Fruit fly (Drosophila melanogaster) whole organism, embryonic: Measurements from ENCODE around the gene CG14277.

Source experiments
- B-H2 ChIP-seq: fragments of 200-800 bp; sonication (Bioruptor generic); optimal IDR thresholded peaks from 2 replicates; lab custom pipeline; 2018; ENCODE audit warnings: missing biosample characterization, mild to moderate bottlenecking, missing genetic modification characterization
- Bdp1 ChIP-seq: fragments of 200-800 bp; sonication (Bioruptor generic); optimal IDR thresholded peaks from 3 replicates; lab custom pipeline; 2016; ENCODE audit warnings: missing biosample characterization, missing genetic modification characterization
- CG10321 ChIP-seq: fragments of 200-800 bp; sonication (Bioruptor generic); IDR thresholded peaks from 2 replicates; pipeline ENCODE4 v1.3.6; 2022; ENCODE audit warnings: missing biosample characterization, missing genetic modification characterization
- CG11560 ChIP-seq: fragments of 200-800 bp; sonication (Bioruptor generic); IDR thresholded peaks from 3 replicates; pipeline ENCODE4 v1.3.6; 2022; ENCODE audit warnings: missing biosample characterization, missing genetic modification characterization
- CG12769 ChIP-seq: fragments of 200-800 bp; sonication (Bioruptor generic); optimal IDR thresholded peaks from 2 replicates; lab custom pipeline; 2019; ENCODE audit warnings: missing biosample characterization, mild to moderate bottlenecking, missing genetic modification characterization, moderate library complexity
- CG13123 ChIP-seq: fragments of 200-800 bp; sonication (Bioruptor generic); optimal IDR thresholded peaks from 2 replicates; lab custom pipeline; 2016; ENCODE audit warnings: missing biosample characterization, missing genetic modification characterization
- CG13624 ChIP-seq: fragments of 200-800 bp; sonication (Bioruptor generic); optimal IDR thresholded peaks from 2 replicates; lab custom pipeline; 2016; ENCODE audit warnings: missing biosample characterization, missing genetic modification characterization
- CG13894 ChIP-seq: fragments of 200-800 bp; sonication (Bioruptor generic); optimal IDR thresholded peaks from 3 replicates; lab custom pipeline; 2018; ENCODE audit warnings: missing biosample characterization, mild to moderate bottlenecking, missing genetic modification characterization, moderate library complexity
- CG14860 ChIP-seq: fragments of 200-800 bp; sonication (Bioruptor generic); IDR thresholded peaks from 3 replicates; pipeline ENCODE4 v1.3.6; 2022; ENCODE audit warnings: missing biosample characterization, missing genetic modification characterization; ENCODE audit not compliant: partially characterized antibody
- CG17186 ChIP-seq: fragments of 200-800 bp; sonication (Bioruptor generic); optimal IDR thresholded peaks from 3 replicates; lab custom pipeline; 2017; ENCODE audit warnings: missing biosample characterization, missing genetic modification reagents, missing genetic modification characterization
- CG18262 ChIP-seq: fragments of 200-800 bp; optimal IDR thresholded peaks from 3 replicates; lab custom pipeline; 2019; ENCODE audit warnings: missing biosample characterization, mild to moderate bottlenecking, missing genetic modification characterization, moderate library complexity
- CG18764 ChIP-seq: fragments of 200-800 bp; sonication (Bioruptor generic); optimal IDR thresholded peaks from 3 replicates; lab custom pipeline; 2016; ENCODE audit warnings: missing biosample characterization, missing genetic modification characterization
- CG4404 ChIP-seq: fragments of 200-800 bp; sonication (Bioruptor generic); IDR thresholded peaks from 2 replicates; pipeline ENCODE4 v1.3.6; 2022; ENCODE audit warnings: missing biosample characterization, missing genetic modification characterization
- CG5953 ChIP-seq: fragments of 200-800 bp; sonication (Bioruptor generic); IDR thresholded peaks from 2 replicates; pipeline ENCODE4 v1.3.6; 2022; ENCODE audit warnings: missing biosample characterization, missing genetic modification characterization
- CG6813 ChIP-seq: fragments of 200-800 bp; sonication (Bioruptor generic); optimal IDR thresholded peaks from 2 replicates; lab custom pipeline; 2017; ENCODE audit warnings: missing biosample characterization, missing genetic modification characterization, mild to moderate bottlenecking, moderate library complexity, missing genetic modification reagents
- CG7839 ChIP-seq: fragments of 200-800 bp; sonication (Bioruptor generic); optimal IDR thresholded peaks from 3 replicates; lab custom pipeline; 2018; ENCODE audit warnings: missing biosample characterization, mild to moderate bottlenecking, missing genetic modification characterization, moderate library complexity
- CG7963 ChIP-seq: fragments of 200-800 bp; sonication (Bioruptor generic); IDR thresholded peaks from 3 replicates; pipeline ENCODE4 v1.3.6; 2022; ENCODE audit warnings: missing biosample characterization, missing genetic modification characterization; ENCODE audit not compliant: partially characterized antibody
- CG8290 ChIP-seq, 3 experiments: fragments of 200-800 bp; sonication (Bioruptor generic); optimal IDR thresholded peaks; 2 replicates each; lab custom pipeline; 2016 to 2019; ENCODE audit warnings: missing biosample characterization in 3 of 3, missing genetic modification characterization in 3 of 3, mild to moderate bottlenecking in 2 of 3, moderate library complexity in 1 of 3
- CG8478 ChIP-seq: fragments of >200 bp; optimal IDR thresholded peaks from 2 replicates; lab custom pipeline; 2018
- CG8944 ChIP-seq: fragments of 200-800 bp; sonication (Bioruptor generic); optimal IDR thresholded peaks from 3 replicates; lab custom pipeline; 2016; ENCODE audit warnings: missing biosample characterization, missing genetic modification characterization
- CG9727 ChIP-seq: fragments of 200-800 bp; sonication (Bioruptor generic); optimal IDR thresholded peaks from 3 replicates; lab custom pipeline; 2017; ENCODE audit warnings: missing biosample characterization, mild to moderate bottlenecking, missing genetic modification characterization
- CG9817 ChIP-seq: fragments of 200-800 bp; sonication (Bioruptor generic); optimal IDR thresholded peaks from 2 replicates; lab custom pipeline; 2018; ENCODE audit warnings: missing biosample characterization, mild to moderate bottlenecking, missing genetic modification characterization, moderate library complexity
- Camta ChIP-seq: fragments of 200-800 bp; sonication (Bioruptor generic); optimal IDR thresholded peaks from 2 replicates; lab custom pipeline; 2016; ENCODE audit warnings: missing biosample characterization, missing genetic modification characterization
- Dp ChIP-seq: fragments of 200-800 bp; sonication (Bioruptor generic); optimal IDR thresholded peaks from 2 replicates; lab custom pipeline; 2018; ENCODE audit warnings: missing biosample characterization, mild to moderate bottlenecking, missing genetic modification characterization, moderate library complexity
- Dref ChIP-seq: fragments of 200-800 bp; sonication (Bioruptor generic); IDR thresholded peaks from 2 replicates; pipeline ENCODE4 v1.3.6; 2022; ENCODE audit warnings: missing biosample characterization, missing genetic modification characterization
- E2f1 ChIP-seq: fragments of 200-800 bp; sonication (Bioruptor generic); IDR thresholded peaks from 2 replicates; pipeline ENCODE4 v1.3.6; 2022; ENCODE audit warnings: missing biosample characterization, missing genetic modification characterization
- Elba2 ChIP-seq: fragments of 200-800 bp; sonication (Bioruptor generic); optimal IDR thresholded peaks from 3 replicates; lab custom pipeline; 2016; ENCODE audit warnings: missing biosample characterization, missing genetic modification characterization
- Hmr ChIP-seq: fragments of 200-800 bp; sonication (Bioruptor generic); optimal IDR thresholded peaks from 3 replicates; lab custom pipeline; 2017; ENCODE audit warnings: mild to moderate bottlenecking, missing biosample characterization, missing genetic modification reagents, missing genetic modification characterization
- Med ChIP-seq: fragments of 200-800 bp; sonication (Bioruptor generic); peaks from one replicate; lab custom pipeline; 2016; ENCODE audit warnings: missing biosample characterization, missing genetic modification characterization, mild to moderate bottlenecking, inconsistent platforms, moderate library complexity
- Nf-YB ChIP-seq: fragments of 200-800 bp; sonication (Bioruptor generic); optimal IDR thresholded peaks from 3 replicates; lab custom pipeline; 2019; ENCODE audit warnings: missing biosample characterization, mild to moderate bottlenecking, missing genetic modification characterization, moderate library complexity
- Oaz ChIP-seq: fragments of 200-800 bp; sonication (Bioruptor generic); IDR thresholded peaks from 2 replicates; pipeline ENCODE4 v1.3.6; 2022; ENCODE audit warnings: missing biosample characterization, missing genetic modification characterization
- Pdp1 ChIP-seq, 2 experiments: fragments of 200-800 bp; sonication (Bioruptor generic); optimal IDR thresholded peaks; 3 replicates each; lab custom pipeline; 2016; ENCODE audit warnings: missing biosample characterization in 2 of 2, missing genetic modification characterization in 2 of 2, mild to moderate bottlenecking in 1 of 2, moderate library complexity in 1 of 2
- Rx ChIP-seq: fragments of 200-800 bp; sonication (Bioruptor generic); IDR thresholded peaks from 2 replicates; pipeline ENCODE4 v1.3.6; 2022; ENCODE audit warnings: missing biosample characterization, missing genetic modification characterization
- Sry-β ChIP-seq: fragments of 200-800 bp; sonication (Bioruptor generic); optimal IDR thresholded peaks from 2 replicates; lab custom pipeline; 2018; ENCODE audit warnings: missing biosample characterization, mild to moderate bottlenecking, missing genetic modification characterization, moderate library complexity
- cg ChIP-seq: fragments of 200-800 bp; sonication (Bioruptor generic); optimal IDR thresholded peaks from 3 replicates; lab custom pipeline; 2019; ENCODE audit warnings: missing biosample characterization, mild to moderate bottlenecking, missing genetic modification characterization, moderate library complexity
- chinmo ChIP-seq: fragments of 200-800 bp; sonication (Bioruptor generic); IDR thresholded peaks from 4 replicates; pipeline ENCODE4 v1.3.6; 2022; ENCODE audit warnings: missing biosample characterization, missing genetic modification characterization; ENCODE audit not compliant: partially characterized antibody
- chm ChIP-seq: fragments of 200-800 bp; sonication (Bioruptor generic); IDR thresholded peaks from 2 replicates; pipeline ENCODE4 v1.3.6; 2022; ENCODE audit warnings: missing biosample characterization, missing genetic modification characterization
- ci ChIP-seq: fragments of 200-800 bp; sonication (Bioruptor generic); IDR thresholded peaks from 3 replicates; pipeline ENCODE4 v1.3.6; 2022; ENCODE audit warnings: missing biosample characterization, missing genetic modification characterization
- crol ChIP-seq: fragments of 200-800 bp; sonication (Bioruptor generic); IDR thresholded peaks from 2 replicates; pipeline ENCODE4 v1.3.6; 2022; ENCODE audit warnings: missing biosample characterization, missing genetic modification characterization
- gro ChIP-seq: fragments of 200-800 bp; sonication (Bioruptor generic); optimal IDR thresholded peaks from 2 replicates; lab custom pipeline; 2016; ENCODE audit warnings: missing biosample characterization, missing genetic modification characterization
- nom ChIP-seq: fragments of 200-800 bp; sonication (Bioruptor generic); optimal IDR thresholded peaks from 2 replicates; lab custom pipeline; 2017; ENCODE audit warnings: missing biosample characterization, missing genetic modification characterization, mild to moderate bottlenecking, moderate library complexity, missing genetic modification reagents
- repo ChIP-seq: fragments of 200-800 bp; sonication (Bioruptor generic); optimal IDR thresholded peaks from 2 replicates; lab custom pipeline; 2016; ENCODE audit warnings: missing biosample characterization, missing genetic modification characterization
- sd ChIP-seq: fragments of 200-800 bp; sonication (Bioruptor generic); optimal IDR thresholded peaks from 3 replicates; lab custom pipeline; 2018; ENCODE audit warnings: missing biosample characterization, mild to moderate bottlenecking, missing genetic modification characterization, moderate library complexity
- sens ChIP-seq: fragments of 200-800 bp; sonication (Bioruptor generic); peaks from one replicate; lab custom pipeline; 2016; ENCODE audit warnings: missing biosample characterization, missing genetic modification characterization
- slbo ChIP-seq: fragments of 200-800 bp; sonication (Bioruptor generic); IDR thresholded peaks from 2 replicates; pipeline ENCODE4 v1.3.6; 2022; ENCODE audit warnings: missing biosample characterization, missing genetic modification characterization
- so ChIP-seq: fragments of 200-800 bp; sonication (Bioruptor generic); IDR thresholded peaks from 3 replicates; pipeline ENCODE4 v1.3.6; 2022; ENCODE audit warnings: missing biosample characterization, missing genetic modification characterization
- zen ChIP-seq: fragments of 200-800 bp; sonication (Bioruptor generic); optimal IDR thresholded peaks from 3 replicates; lab custom pipeline; 2018; ENCODE audit warnings: missing biosample characterization, mild to moderate bottlenecking, missing genetic modification characterization, moderate library complexity

The CG14277 gene

DNA sequence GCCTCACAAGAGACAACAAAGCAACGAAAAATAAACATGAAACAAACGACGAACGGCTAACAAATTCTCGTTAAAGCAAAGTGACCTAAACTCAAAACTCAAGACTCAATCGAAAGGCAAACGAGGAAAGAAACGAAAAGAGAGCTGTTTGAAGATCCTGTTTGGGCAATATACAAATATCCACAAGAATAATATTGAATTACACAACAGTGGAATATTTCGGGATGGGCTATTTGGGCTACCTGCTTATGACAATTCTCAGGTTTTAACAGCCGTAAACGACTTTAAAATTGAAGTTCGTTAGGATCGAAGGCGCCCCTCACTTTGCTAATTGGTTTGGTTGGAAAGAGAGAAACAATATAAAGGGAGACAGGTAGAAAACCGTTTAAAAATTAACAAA is 34.0 kb downstream of the CG14277 start (continued):
- TF ChIP-seq CG8290 (GFP tag; optimal IDR thresholded peaks at IDR 0.05; lab: Kevin White, UChicago) = no peak
- peak in 1 of 2 experiments; percentile 21 for TF ChIP-seq CG8290 (tag; optimal IDR thresholded peaks at IDR 0.05; lab: Kevin White, UChicago)

DNA sequence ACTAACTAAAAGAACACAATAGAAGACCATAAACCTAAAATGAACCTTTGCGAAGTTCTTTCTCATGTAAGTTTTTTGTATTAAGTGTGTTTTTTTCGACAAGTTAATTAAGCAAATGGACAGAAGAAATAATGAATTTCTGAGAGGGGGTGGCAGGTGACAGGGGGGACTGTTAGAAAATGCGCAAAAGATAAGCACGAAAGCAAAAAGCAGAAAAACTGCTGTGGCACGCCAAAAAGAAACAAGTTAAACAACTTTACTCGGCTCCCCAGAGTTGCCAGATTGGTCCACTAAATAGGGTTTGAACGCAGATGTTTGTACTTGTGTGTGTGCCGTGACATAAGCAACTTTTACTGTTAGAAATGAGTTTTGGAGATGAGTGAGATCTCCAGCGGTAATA is 34.6 kb downstream of the CG14277 start:
- TF ChIP-seq CG9727 (GFP tag; lab: Kevin White, UChicago) (no peak), Rx (GFP tag; lab: Robert Waterston, UW) (no peak), CG7963 (GFP tag; lab: Robert Waterston, UW) (no peak), so (GFP tag; lab: Robert Waterston, UW) (no peak; the same call in 2 of the 3 replicates), Pdp1 (GFP tag; optimal IDR thresholded peaks at IDR 0.05; lab: Kevin White, UChicago) (peak in 1 of 2 experiments; percentile 66), Hmr (GFP tag; lab: Kevin White, UChicago) (no peak), CG18262 (no peak), Med (GFP tag; lab: Kevin White, UChicago) (no peak), slbo (GFP tag; lab: Robert Waterston, UW) (no peak), CG8944 (GFP tag; lab: Kevin White, UChicago) (no peak), CG12769 (tag; lab: Kevin White, UChicago) (peak; percentile 11), B-H2 (GFP tag; lab: Kevin White, UChicago) (peak; percentile 33), CG8478 (lab: Kevin White, UChicago) (no peak), ci (GFP tag; lab: Robert Waterston, UW) (no peak), CG7839 (tag; lab: Kevin White, UChicago) (no peak), crol (GFP tag; lab: Robert Waterston, UW) (peak; percentile 61), nom (GFP tag; lab: Kevin White, UChicago) (no peak), Dref (no peak), Nf-YB (no peak), Bdp1 (GFP tag; lab: Kevin White, UChicago) (no peak), gro (GFP tag; lab: Kevin White, UChicago) (no peak), CG13894 (tag; lab: Kevin White, UChicago) (peak; percentile 61), chinmo (GFP tag; lab: Robert Waterston, UW) (peak; percentile 62; the same call in 1 of the 4 replicates), CG6813 (GFP tag; lab: Kevin White, UChicago) (no peak), CG11560 (tag; lab: Robert Waterston, UW) (no peak), CG17186 (GFP tag; lab: Kevin White, UChicago) (no peak), sd (tag; lab: Kevin White, UChicago) (peak; percentile 24), CG13624 (GFP tag; lab: Kevin White, UChicago) (peak; percentile 12), CG9817 (tag; lab: Kevin White, UChicago) (no peak), cg (GFP tag; lab: Kevin White, UChicago) (peak; percentile 19), Sry-β (no peak), chm (GFP tag; lab: Robert Waterston, UW) (0 out of 2 replicates have a peak, but pooled peaks have one; percentile 19)

DNA sequence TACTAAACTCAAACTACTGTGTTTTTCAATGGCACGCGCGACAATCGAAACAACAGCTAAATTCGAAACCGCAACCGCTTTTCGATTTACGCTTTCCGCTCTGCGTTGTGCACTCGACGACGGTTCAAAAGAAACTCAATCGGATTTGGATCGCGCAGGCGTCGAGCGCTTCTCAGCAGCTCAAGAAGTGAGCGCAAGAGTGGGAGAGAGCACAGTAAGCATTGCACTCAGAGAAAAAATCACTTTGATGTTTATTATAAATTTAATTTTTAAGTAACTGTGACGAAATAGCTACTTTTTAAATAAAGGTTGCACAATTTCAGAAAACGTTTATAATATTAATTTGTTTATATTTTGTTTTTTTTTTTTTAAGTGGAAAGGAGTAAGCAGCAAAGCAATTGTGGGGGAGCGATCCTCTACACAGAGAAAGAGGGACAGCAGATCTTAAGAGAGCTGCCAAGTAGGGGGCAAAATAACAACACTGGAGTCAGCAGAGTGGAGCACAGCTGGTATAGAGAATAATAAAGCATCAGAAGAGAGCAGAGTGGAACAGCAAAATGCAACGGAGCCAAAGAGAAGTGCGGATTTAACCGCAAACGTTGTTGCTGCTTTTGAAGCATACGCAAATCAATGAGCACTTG is 35.4 kb downstream of the CG14277 start:
- TF ChIP-seq CG4404 = peak; percentile 98
- TF ChIP-seq CG5953 (GFP tag; lab: Robert Waterston, UW) = peak; percentile 98
- TF ChIP-seq CG13123 (GFP tag; lab: Kevin White, UChicago) = peak; percentile 97
- TF ChIP-seq CG18764 = peak; percentile 96
- peak; percentile 99 for TF ChIP-seq E2f1
- peak; percentile 80 for TF ChIP-seq CG8944 (GFP tag; lab: Kevin White, UChicago)
- TF ChIP-seq Camta = peak; percentile 95
- peak; percentile 83 for TF ChIP-seq repo (GFP tag; lab: Kevin White, UChicago)
- no peak for TF ChIP-seq Dp (GFP tag; lab: Kevin White, UChicago)
- TF ChIP-seq zen = peak; percentile 98
- 0 out of 4 replicates have a peak, but pooled peaks have one; percentile 51 for TF ChIP-seq chinmo (GFP tag; lab: Robert Waterston, UW)
- TF ChIP-seq Oaz (GFP tag; lab: Robert Waterston, UW) = peak; percentile 97
- peak; percentile 99 for TF ChIP-seq sens (GFP tag; lab: Kevin White, UChicago)
- TF ChIP-seq Elba2 = peak; percentile 90
- no peak for TF ChIP-seq CG14860
- TF ChIP-seq CG10321 = peak; percentile 85
